Worm (Caenorhabditis elegans): ENCODE data around the gene srsx-18.

Gene srsx-18

ce11 chrV:5906252-5906651, 16.1 kb upstream of the srsx-18 start, which contains the start of gene srd-15:
Gene srd-15 (minus strand): TSS chrV:5906352.
- TF ChIP-seq eyg-1 (tag; optimal IDR thresholded peaks at IDR 0.05) = no peak

ce11 chrV:5907090-5907489, 15.2 kb upstream of the srsx-18 start, which contains the start of gene C04E6.4:
Gene C04E6.4 (plus strand): TSS chrV:5907390.
- no peak for TF ChIP-seq C38D4.7 (GFP tag; optimal IDR thresholded peaks at IDR 0.05)
- no peak for TF ChIP-seq pat-9 (tag; optimal IDR thresholded peaks at IDR 0.05)
- TF ChIP-seq ceh-22 (tag; optimal IDR thresholded peaks at IDR 0.05) = no peak

ce11 chrV:5912426-5912825, 9.9 kb upstream of the srsx-18 start, which contains the start of gene C04E6.13:
Gene C04E6.13 (plus strand): TSS chrV:5912726.
- TF ChIP-seq gmeb-2 (tag; optimal IDR thresholded peaks at IDR 0.05) = no peak
- TF ChIP-seq tbx-2 (tag; optimal IDR thresholded peaks at IDR 0.05) = no peak
- no peak for TF ChIP-seq C08G9.2 (tag; optimal IDR thresholded peaks at IDR 0.05)
- TF ChIP-seq ceh-30 (tag; optimal IDR thresholded peaks at IDR 0.05) = no peak
- TF ChIP-seq pag-3 (tag; optimal IDR thresholded peaks at IDR 0.05; ENCODE audit: borderline replicate concordance) = no peak
- no peak for TF ChIP-seq sox-2 (GFP tag; IDR thresholded peaks at IDR 0.05)
- no peak for TF ChIP-seq unc-86 (tag; optimal IDR thresholded peaks at IDR 0.05)
- TF ChIP-seq K02D7.2 (tag; optimal IDR thresholded peaks at IDR 0.05) = no peak
- TF ChIP-seq madf-2 (tag; optimal IDR thresholded peaks at IDR 0.05) = no peak
- no peak for TF ChIP-seq pha-2 (tag; optimal IDR thresholded peaks at IDR 0.05)
- TF ChIP-seq ceh-19 (GFP tag; optimal IDR thresholded peaks at IDR 0.05) = no peak
- no peak for TF ChIP-seq syd-9 (tag; optimal IDR thresholded peaks at IDR 0.05)
- TF ChIP-seq ceh-34 (tag; optimal IDR thresholded peaks at IDR 0.05) = no peak
- no peak for TF ChIP-seq ceh-6 (GFP tag; optimal IDR thresholded peaks at IDR 0.05)

- TF ChIP-seq ceh-9 (tag; optimal IDR thresholded peaks at IDR 0.05) (no peak), hlh-8 (tag; optimal IDR thresholded peaks at IDR 0.05) (no peak), ahr-1 (tag; optimal IDR thresholded peaks at IDR 0.05) (no peak), madf-2 (tag; optimal IDR thresholded peaks at IDR 0.05) (no peak), gmeb-2 (tag; optimal IDR thresholded peaks at IDR 0.05) (no peak), nfya-1 (tag; optimal IDR thresholded peaks at IDR 0.05) (no peak), sdc-2 (tag; optimal IDR thresholded peaks at IDR 0.05) (no peak), pha-4 (tag; optimal IDR thresholded peaks at IDR 0.05) (no peak)
These were observed 5.5 kb upstream of the srsx-18 start for ce11 chrV:5916862-5917261.

ce11 chrV:5917707-5918106, 4.6 kb upstream of the srsx-18 start, which contains the start of gene lrpr-1:
Gene lrpr-1 (minus strand): TSS chrV:5917891.
- no peak for TF ChIP-seq npax-4 (tag; optimal IDR thresholded peaks at IDR 0.05)
- peak; percentile 41 for TF ChIP-seq F13H6.1 (tag; optimal IDR thresholded peaks at IDR 0.05)
- peak; percentile 28 for TF ChIP-seq fkh-6 (tag; optimal IDR thresholded peaks at IDR 0.05)
- TF ChIP-seq ceh-30 (tag; optimal IDR thresholded peaks at IDR 0.05) = no peak
- no peak for TF ChIP-seq ceh-19 (GFP tag; optimal IDR thresholded peaks at IDR 0.05)
- TF ChIP-seq ceh-48 (tag; optimal IDR thresholded peaks at IDR 0.05) = no peak
- peak; percentile 94 for TF ChIP-seq ceh-31 (tag; optimal IDR thresholded peaks at IDR 0.05)
- no peak for TF ChIP-seq ceh-34 (tag; optimal IDR thresholded peaks at IDR 0.05)
- TF ChIP-seq dve-1 (tag; optimal IDR thresholded peaks at IDR 0.05) = no peak
- peak; percentile 98 for TF ChIP-seq C08G9.2 (tag; optimal IDR thresholded peaks at IDR 0.05)
- peak; percentile 96 for TF ChIP-seq ets-4 (tag; optimal IDR thresholded peaks at IDR 0.05)
- TF ChIP-seq nfya-1 (tag; optimal IDR thresholded peaks at IDR 0.05) = no peak
- no peak for TF ChIP-seq pha-4 (tag; optimal IDR thresholded peaks at IDR 0.05)
- TF ChIP-seq ceh-22 (tag; optimal IDR thresholded peaks at IDR 0.05) = no peak
- TF ChIP-seq pag-3 (tag; optimal IDR thresholded peaks at IDR 0.05; ENCODE audit: borderline replicate concordance) = no peak
- no peak for TF ChIP-seq T23F11.4 (GFP tag; optimal IDR thresholded peaks at IDR 0.05)
- TF ChIP-seq K09A11.1 (tag; optimal IDR thresholded peaks at IDR 0.05; ENCODE audit: insufficient read depth) = no peak
- peak; percentile 36 for TF ChIP-seq madf-2 (tag; optimal IDR thresholded peaks at IDR 0.05)
- TF ChIP-seq sdc-2 (tag; optimal IDR thresholded peaks at IDR 0.05) = no peak
- no peak for TF ChIP-seq ceh-18 (tag; optimal IDR thresholded peaks at IDR 0.05)
- no peak for TF ChIP-seq che-1 (tag; optimal IDR thresholded peaks at IDR 0.05)
- TF ChIP-seq eyg-1 (tag; optimal IDR thresholded peaks at IDR 0.05) = no peak
- TF ChIP-seq pax-1 (tag; optimal IDR thresholded peaks at IDR 0.05) = no peak
- peak; percentile 89 for TF ChIP-seq ref-2 (tag; optimal IDR thresholded peaks at IDR 0.05)
- no peak for TF ChIP-seq lin-11 (tag; optimal IDR thresholded peaks at IDR 0.05)
- TF ChIP-seq hlh-8 (tag; optimal IDR thresholded peaks at IDR 0.05) = peak; percentile 83
- TF ChIP-seq unc-42 (tag; optimal IDR thresholded peaks at IDR 0.05) = peak; percentile 51
- TF ChIP-seq dmd-4 (tag; optimal IDR thresholded peaks at IDR 0.05; ENCODE audit: borderline replicate concordance) = no peak
- TF ChIP-seq elt-4 (tag; optimal IDR thresholded peaks at IDR 0.05) = no peak
- TF ChIP-seq elt-2 (tag; optimal IDR thresholded peaks at IDR 0.05) = no peak
- TF ChIP-seq K02D7.2 (tag; optimal IDR thresholded peaks at IDR 0.05) = no peak
- peak; percentile 82 for TF ChIP-seq zip-5 (tag; optimal IDR thresholded peaks at IDR 0.05)
- TF ChIP-seq pha-2 (tag; optimal IDR thresholded peaks at IDR 0.05) = no peak
